Worm (Caenorhabditis elegans) whole organism, L4 larva: ENCODE results near the gene R08D7.7.

Experiments
- D1046.2 ChIP-seq: fragments of 200-800 bp; sonication (Bioruptor generic); IDR thresholded peaks from 2 replicates; pipeline ENCODE4 v1.3.6; 2022; ENCODE audit warnings: missing genetic modification characterization, missing compliant biosample characterization
- F10B5.3 ChIP-seq: sonication (generic microtip); optimal IDR thresholded peaks from 2 replicates; lab custom pipeline; 2016; ENCODE audit warnings: mild to moderate bottlenecking, missing genetic modification characterization, missing compliant biosample characterization
- F26F4.8 ChIP-seq: fragments of 200-800 bp; sonication (Bioruptor generic); conservative IDR thresholded peaks from 2 replicates; pipeline ENCODE4 v1.3.6; 2022; ENCODE audit warnings: missing genetic modification characterization, missing compliant biosample characterization
- F44E2.7 ChIP-seq: fragments of 200-800 bp; sonication (Bioruptor generic); IDR thresholded peaks from 2 replicates; pipeline ENCODE4 v2.1.2; 2022; ENCODE audit warnings: missing genetic modification characterization, missing compliant biosample characterization
- F49E8.2 ChIP-seq: sonication (generic microtip); optimal IDR thresholded peaks from 2 replicates; lab custom pipeline; 2016; ENCODE audit warnings: missing compliant biosample characterization, mild to moderate bottlenecking, missing genetic modification characterization, borderline replicate concordance
- R02D3.7 ChIP-seq: fragments of 150-350 bp; sonication (generic microtip); optimal IDR thresholded peaks from 3 replicates; lab custom pipeline; 2014; ENCODE audit warnings: missing biosample characterization, missing genetic modification characterization
- T26A8.4 ChIP-seq: fragments of 200-800 bp; sonication (Bioruptor generic); IDR thresholded peaks from 2 replicates; pipeline ENCODE4 v1.3.6; 2022; ENCODE audit warnings: missing genetic modification characterization, missing compliant biosample characterization
- Y48G9A.11 ChIP-seq: fragments of 200-800 bp; sonication (Bioruptor generic); IDR thresholded peaks from 2 replicates; pipeline ENCODE4 v1.3.6; 2022; ENCODE audit warnings: missing genetic modification reagents, missing genetic modification characterization, missing compliant biosample characterization
- Y75B8A.6 ChIP-seq: fragments of 200-800 bp; sonication (Bioruptor generic); IDR thresholded peaks from 2 replicates; pipeline ENCODE4 v1.3.6; 2022; ENCODE audit warnings: missing genetic modification reagents, missing genetic modification characterization, missing compliant biosample characterization
- aly-2 ChIP-seq: sonication (generic microtip); optimal IDR thresholded peaks from 2 replicates; lab custom pipeline; 2018; ENCODE audit warnings: missing biosample characterization, missing genetic modification characterization
- ama-1 ChIP-seq: fragments of 150-350 bp; optimal IDR thresholded peaks from 2 replicates; lab custom pipeline; 2014; ENCODE audit warnings: inconsistent platforms, mixed read lengths
- attf-4 ChIP-seq: sonication (generic microtip); optimal IDR thresholded peaks from 3 replicates; lab custom pipeline; 2017; ENCODE audit warnings: missing biosample characterization, missing genetic modification characterization
- ceh-20 ChIP-seq: fragments of 200-800 bp; sonication (Bioruptor generic); IDR thresholded peaks from 2 replicates; pipeline ENCODE4 v1.3.6; 2022; ENCODE audit warnings: missing genetic modification reagents, missing genetic modification characterization, missing compliant biosample characterization
- ceh-28 ChIP-seq: fragments of 150-350 bp; optimal IDR thresholded peaks from 2 replicates; lab custom pipeline; 2014; ENCODE audit warnings: missing biosample characterization, missing genetic modification reagents, missing genetic modification characterization
- ceh-44 ChIP-seq: fragments of 200-800 bp; sonication (Bioruptor generic); IDR thresholded peaks from 2 replicates; pipeline ENCODE4 v1.3.6; 2022; ENCODE audit warnings: missing genetic modification reagents, missing genetic modification characterization, missing compliant biosample characterization
- ceh-82 ChIP-seq: sonication (generic microtip); optimal IDR thresholded peaks from 2 replicates; lab custom pipeline; 2017; ENCODE audit warnings: missing biosample characterization, missing genetic modification characterization
- cey-2 ChIP-seq: sonication (generic microtip); optimal IDR thresholded peaks from 3 replicates; lab custom pipeline; 2017; ENCODE audit warnings: missing genetic modification characterization, mild to moderate bottlenecking, missing compliant biosample characterization, antibody characterized with exemption, borderline replicate concordance; ENCODE audit not compliant: insufficient read depth
- dmd-6 ChIP-seq: fragments of 200-800 bp; sonication (Bioruptor generic); IDR thresholded peaks from 2 replicates; pipeline ENCODE4 v1.3.6; 2022; ENCODE audit warnings: missing genetic modification reagents, missing genetic modification characterization, missing compliant biosample characterization
- dmd-8 ChIP-seq: fragments of 200-800 bp; sonication (Bioruptor generic); IDR thresholded peaks from 2 replicates; pipeline ENCODE4 v1.3.6; 2022; ENCODE audit warnings: missing genetic modification characterization, missing compliant biosample characterization
- duxl-1 ChIP-seq: sonication (generic microtip); optimal IDR thresholded peaks from 2 replicates; lab custom pipeline; 2016; ENCODE audit warnings: mild to moderate bottlenecking, missing genetic modification characterization, moderate library complexity, missing compliant biosample characterization; ENCODE audit not compliant: poor library complexity
- dve-1 ChIP-seq: sonication (generic microtip); optimal IDR thresholded peaks from 2 replicates; lab custom pipeline; 2017; ENCODE audit warnings: antibody characterized with exemption, mild to moderate bottlenecking, missing genetic modification characterization, missing compliant biosample characterization; ENCODE audit not compliant: insufficient read depth
- hlh-11 ChIP-seq: fragments of 200-800 bp; sonication (Bioruptor generic); optimal IDR thresholded peaks from 2 replicates; lab custom pipeline; 2018; ENCODE audit warnings: mild to moderate bottlenecking, missing genetic modification characterization, missing compliant biosample characterization
- hlh-30 ChIP-seq: sonication (generic microtip); optimal IDR thresholded peaks from 2 replicates; lab custom pipeline; 2017; ENCODE audit warnings: antibody characterized with exemption, mild to moderate bottlenecking, missing genetic modification characterization, missing compliant biosample characterization; ENCODE audit not compliant: insufficient read depth
- lin-15B ChIP-seq: fragments of 150-350 bp; sonication (generic microtip); optimal IDR thresholded peaks from 3 replicates; lab custom pipeline; 2014; ENCODE audit warnings: missing biosample characterization, missing genetic modification characterization
- lin-39 ChIP-seq: fragments of 150-350 bp; optimal IDR thresholded peaks from 2 replicates; lab custom pipeline; 2014; ENCODE audit warnings: missing biosample characterization, missing genetic modification reagents, missing genetic modification characterization
- lsy-2 ChIP-seq, 2 experiments: fragments of 150-350 bp in 1 of 2; sonication (generic microtip) in 1 of 2; optimal IDR thresholded peaks; 2 replicates each; lab custom pipeline; 2014 to 2017; ENCODE audit warnings: missing biosample characterization in 2 of 2, missing genetic modification characterization in 2 of 2
- mdl-1 ChIP-seq, 2 experiments: fragments of 150-350 bp in 1 of 2; sonication (generic microtip) in 1 of 2; optimal IDR thresholded peaks; 2 replicates each; lab custom pipeline; 2014 to 2017; ENCODE audit warnings: missing biosample characterization in 2 of 2, missing genetic modification characterization in 2 of 2
- mxl-3 ChIP-seq: fragments of 200-800 bp; sonication (Bioruptor generic); optimal IDR thresholded peaks from 2 replicates; lab custom pipeline; 2018; ENCODE audit warnings: mild to moderate bottlenecking, missing genetic modification characterization, missing compliant biosample characterization
- nhr-10 ChIP-seq: fragments of 150-350 bp; optimal IDR thresholded peaks from 2 replicates; lab custom pipeline; 2014; ENCODE audit warnings: missing biosample characterization, missing genetic modification characterization
- nhr-28 ChIP-seq: fragments of 150-350 bp; optimal IDR thresholded peaks from 2 replicates; lab custom pipeline; 2014; ENCODE audit warnings: missing biosample characterization, missing genetic modification characterization
- nhr-48 ChIP-seq: sonication (generic microtip); optimal IDR thresholded peaks from 2 replicates; lab custom pipeline; 2016; ENCODE audit warnings: mild to moderate bottlenecking, missing genetic modification characterization, missing compliant biosample characterization
- nhr-77 ChIP-seq: fragments of 150-350 bp; optimal IDR thresholded peaks from 2 replicates; lab custom pipeline; 2014; ENCODE audit warnings: missing biosample characterization, missing genetic modification characterization
- pha-4 ChIP-seq, 2 experiments: fragments of 150-350 bp in 1 of 2; fragments of 200-800 bp in 1 of 2; sonication (Bioruptor generic) in 1 of 2; IDR thresholded peaks in 1 of 2; optimal IDR thresholded peaks in 1 of 2; 2 replicates each; pipeline versions ENCODE4 v1.3.6 to Lab custom; 2014 to 2022; ENCODE audit warnings: missing genetic modification characterization in 2 of 2, missing genetic modification reagents in 2 of 2, missing biosample characterization in 1 of 2, missing compliant biosample characterization in 1 of 2
- pqm-1 ChIP-seq: sonication (generic microtip); optimal IDR thresholded peaks from 2 replicates; lab custom pipeline; 2017; ENCODE audit warnings: missing biosample characterization, missing genetic modification characterization
- sdz-12 ChIP-seq: fragments of 200-800 bp; sonication (Bioruptor generic); optimal IDR thresholded peaks from 2 replicates; lab custom pipeline; 2018; ENCODE audit warnings: mild to moderate bottlenecking, missing genetic modification characterization, missing compliant biosample characterization
- snpc-1.2 ChIP-seq: fragments of 200-800 bp; sonication (Bioruptor generic); IDR thresholded peaks from 2 replicates; pipeline ENCODE4 v1.3.6; 2022; ENCODE audit warnings: missing genetic modification reagents, missing genetic modification characterization, missing compliant biosample characterization
- spr-3 ChIP-seq: fragments of 200-800 bp; sonication (Bioruptor generic); optimal IDR thresholded peaks from 2 replicates; lab custom pipeline; 2018; ENCODE audit warnings: mild to moderate bottlenecking, missing genetic modification characterization, missing compliant biosample characterization
- tra-1 ChIP-seq: fragments of 200-800 bp; sonication (Bioruptor generic); IDR thresholded peaks from 2 replicates; pipeline ENCODE4 v1.3.6; 2022; ENCODE audit warnings: missing genetic modification reagents, missing genetic modification characterization, missing compliant biosample characterization
- unc-39 ChIP-seq: sonication (generic microtip); optimal IDR thresholded peaks from 2 replicates; lab custom pipeline; 2017; ENCODE audit warnings: missing biosample characterization, missing genetic modification characterization
- ztf-11 ChIP-seq: fragments of 150-350 bp; optimal IDR thresholded peaks from 2 replicates; lab custom pipeline; 2014; ENCODE audit warnings: missing biosample characterization, missing genetic modification characterization
- ztf-7 ChIP-seq: fragments of 150-350 bp; optimal IDR thresholded peaks from 2 replicates; lab custom pipeline; 2014; ENCODE audit warnings: missing biosample characterization, missing genetic modification characterization

The R08D7.7 gene

DNA sequence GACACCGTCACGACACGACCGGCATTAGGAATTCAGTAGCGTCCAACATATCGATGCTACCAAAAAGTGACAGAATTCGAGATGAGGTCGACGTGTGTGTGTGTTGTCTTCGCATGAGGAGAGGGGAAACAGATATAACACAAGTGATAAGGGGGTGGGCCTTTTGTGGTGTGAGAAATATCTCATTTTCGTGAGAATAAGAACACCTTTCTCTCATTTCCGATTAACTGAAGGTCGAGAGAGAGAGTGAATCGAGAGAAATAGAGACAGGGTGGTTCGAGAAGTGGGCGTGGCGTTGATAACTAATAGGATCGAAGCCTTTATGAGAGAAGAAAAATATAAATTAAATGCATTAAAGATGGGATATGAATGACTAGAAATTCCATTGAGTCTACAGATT lies 6.7 kb upstream of the R08D7.7 start (continued):
- no peak for TF ChIP-seq pha-4 (GFP tag; IDR thresholded peaks at IDR 0.05; lab: Robert Waterston, UW)
- no peak for TF ChIP-seq pha-4 (tag; optimal IDR thresholded peaks at IDR 0.05; lab: Kevin White, UChicago)
- no peak for TF ChIP-seq R02D3.7 (tag; lab: Kevin White, UChicago)
- no peak for TF ChIP-seq D1046.2
- no peak for TF ChIP-seq snpc-1.2
- TF ChIP-seq pqm-1 (tag; lab: Kevin White, UChicago), result no peak
- TF ChIP-seq F44E2.7 (GFP tag; lab: Robert Waterston, UW), result no peak
- no peak for TF ChIP-seq duxl-1 (tag; lab: Kevin White, UChicago)

DNA sequence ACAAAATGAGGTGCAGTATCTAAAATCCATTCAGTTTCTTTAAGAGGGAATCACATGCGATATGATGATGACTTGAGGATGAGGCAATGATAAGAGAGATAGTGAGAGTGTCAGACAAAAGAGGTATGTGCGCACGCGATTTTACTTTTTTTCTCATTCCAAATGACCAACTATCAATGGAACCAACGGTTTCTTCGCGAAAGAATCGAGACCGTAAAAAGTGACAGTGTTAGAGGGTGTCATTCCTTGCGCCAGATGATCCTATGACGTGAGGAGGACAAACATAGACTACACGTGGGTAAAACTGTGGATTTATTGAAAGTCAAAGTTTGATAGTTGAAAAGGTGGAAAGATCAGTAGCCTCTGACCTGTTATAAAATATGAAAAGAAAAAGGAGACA lies 6.0 kb upstream of the R08D7.7 start:
- TF ChIP-seq R02D3.7 (tag; lab: Kevin White, UChicago) (no peak), sdz-12 (GFP tag; lab: Kevin White, UChicago) (no peak), unc-39 (tag; lab: Kevin White, UChicago) (no peak), dmd-8 (GFP tag; lab: Robert Waterston, UW) (0 out of 2 replicates have a peak, but pooled peaks have one; percentile 25), T26A8.4 (GFP tag; lab: Robert Waterston, UW) (no peak), ztf-7 (tag; lab: Kevin White, UChicago) (peak; percentile 7), ceh-44 (GFP tag; lab: Robert Waterston, UW) (no peak), Y75B8A.6 (GFP tag; lab: Robert Waterston, UW) (0 out of 2 replicates have a peak, but pooled peaks have one; percentile 52), lin-15B (tag; lab: Kevin White, UChicago) (no peak), attf-4 (no peak), nhr-48 (tag; lab: Kevin White, UChicago) (peak; percentile 27), nhr-28 (tag; lab: Kevin White, UChicago) (peak; percentile 80), ztf-11 (no peak), ama-1 (lab: Kevin White, UChicago) (peak; percentile 24), tra-1 (GFP tag; lab: Robert Waterston, UW) (0 out of 2 replicates have a peak, but pooled peaks have one; percentile 39), F26F4.8 (no peak), F49E8.2 (tag; lab: Kevin White, UChicago) (no peak), ceh-82 (tag; lab: Kevin White, UChicago) (no peak), spr-3 (no peak), ceh-20 (no peak), nhr-77 (tag; lab: Kevin White, UChicago) (peak; percentile 33), duxl-1 (tag; lab: Kevin White, UChicago) (peak; percentile 48), nhr-10 (tag; lab: Kevin White, UChicago) (peak; percentile 6), cey-2 (tag; lab: Kevin White, UChicago) (no peak), Y48G9A.11 (GFP tag; lab: Robert Waterston, UW) (no peak), dve-1 (tag; lab: Kevin White, UChicago) (peak; percentile 62), dmd-6 (GFP tag; lab: Robert Waterston, UW) (peak; percentile 36), mdl-1 (tag; optimal IDR thresholded peaks at IDR 0.05; lab: Kevin White, UChicago) (peak; percentile 53 to 95), pha-4 (GFP tag; IDR thresholded peaks at IDR 0.05; lab: Robert Waterston, UW) (no peak), pha-4 (tag; optimal IDR thresholded peaks at IDR 0.05; lab: Kevin White, UChicago) (no peak), lin-39 (tag; lab: Kevin White, UChicago) (no peak), hlh-30 (tag; lab: Kevin White, UChicago) (peak; percentile 92), aly-2 (tag; lab: Kevin White, UChicago) (no peak), ceh-28 (no peak), hlh-11 (tag; lab: Kevin White, UChicago) (peak; percentile 74), lsy-2 (tag; optimal IDR thresholded peaks at IDR 0.05; lab: Kevin White, UChicago) (no peak), F10B5.3 (no peak), mxl-3 (GFP tag; lab: Kevin White, UChicago) (peak; percentile 63)
- TF ChIP-seq, all 104 proteins: peak for 16
